Comparison of ENCODE assay signal across 1 fruit fly cellular context in genomic region chr2L:9607997-9608563, dm6.
TF ChIP-seq lines count a peak whose summit lies in the region.

Gene gcm2, plus strand, starts transcription at chr2L:9608562.

TF ChIP-seq in whole organism, embryonic, 481 proteins besides CTCF, POLR2A, EP300 and RAD21 (continued from another document):
- no peak for TF ChIP-seq Bgb (GFP tag; IDR thresholded peaks at IDR 0.05; lab: Robert Waterston, UW; ENCODE audit: partially characterized antibody)
- TF ChIP-seq sd (tag; optimal IDR thresholded peaks at IDR 0.05; lab: Kevin White, UChicago): peak; percentile 41
- peak; percentile 60 for TF ChIP-seq cg (GFP tag; optimal IDR thresholded peaks at IDR 0.05; lab: Kevin White, UChicago)
- peak; percentile 47 for TF ChIP-seq Jarid2 (GFP tag; optimal IDR thresholded peaks at IDR 0.05; lab: Kevin White, UChicago)
- TF ChIP-seq CG12769 (tag; optimal IDR thresholded peaks at IDR 0.05; lab: Kevin White, UChicago): no peak
- TF ChIP-seq crol (GFP tag; IDR thresholded peaks at IDR 0.05; lab: Robert Waterston, UW): peak; percentile 12; the same call in 1 of the 2 replicates
- no peak for TF ChIP-seq ftz-f1 (GFP tag; optimal IDR thresholded peaks at IDR 0.05; lab: Kevin White, UChicago)
- TF ChIP-seq Ets97D (GFP tag; optimal IDR thresholded peaks at IDR 0.05; lab: Kevin White, UChicago): no peak
- no peak for TF ChIP-seq mam (GFP tag; optimal IDR thresholded peaks at IDR 0.05; lab: Kevin White, UChicago)
- no peak for TF ChIP-seq CG2712 (tag; optimal IDR thresholded peaks at IDR 0.05; lab: Kevin White, UChicago)
- peak; percentile 47 to 82 for TF ChIP-seq Trl (optimal IDR thresholded peaks at IDR 0.05; lab: Kevin White, UChicago)
- no peak for TF ChIP-seq Trl (GFP tag; optimal IDR thresholded peaks at IDR 0.05; lab: Kevin White, UChicago)
- TF ChIP-seq eve (GFP tag; optimal IDR thresholded peaks at IDR 0.05; lab: Kevin White, UChicago): no peak
- TF ChIP-seq twi (tag; optimal IDR thresholded peaks at IDR 0.05; lab: Kevin White, UChicago): no peak
- TF ChIP-seq CG4328 (GFP tag; optimal IDR thresholded peaks at IDR 0.05; lab: Kevin White, UChicago): no peak
- TF ChIP-seq jing (GFP tag; optimal IDR thresholded peaks at IDR 0.05; lab: Kevin White, UChicago): no peak
- TF ChIP-seq zfh2 (GFP tag; optimal IDR thresholded peaks at IDR 0.05; lab: Kevin White, UChicago): no peak
- TF ChIP-seq ERR (GFP tag; optimal IDR thresholded peaks at IDR 0.05; lab: Kevin White, UChicago): no peak
- TF ChIP-seq Nf-YC (tag; optimal IDR thresholded peaks at IDR 0.05; lab: Kevin White, UChicago): peak; percentile 95
- 0 out of 2 replicates have a peak, but pooled peaks have one; percentile 15 for TF ChIP-seq CG16779 (GFP tag; IDR thresholded peaks at IDR 0.05; lab: Robert Waterston, UW)
- no peak for TF ChIP-seq CG2889 (GFP tag; IDR thresholded peaks at IDR 0.05; lab: Robert Waterston, UW)
- no peak for TF ChIP-seq fd96Cb (tag; optimal IDR thresholded peaks at IDR 0.05; lab: Kevin White, UChicago)
- TF ChIP-seq CG7963 (GFP tag; IDR thresholded peaks at IDR 0.05; lab: Robert Waterston, UW; ENCODE audit: partially characterized antibody): no peak
- TF ChIP-seq grn (GFP tag; optimal IDR thresholded peaks at IDR 0.05; lab: Kevin White, UChicago): peak; percentile 20
- TF ChIP-seq Atf-2 (GFP tag; optimal IDR thresholded peaks at IDR 0.05; lab: Kevin White, UChicago): no peak
- TF ChIP-seq Deaf1 (tag; optimal IDR thresholded peaks at IDR 0.05; lab: Kevin White, UChicago): peak; percentile 49
- TF ChIP-seq Ada2b (GFP tag; IDR thresholded peaks at IDR 0.05; lab: Robert Waterston, UW): no peak
- TF ChIP-seq CG9609 (GFP tag; optimal IDR thresholded peaks at IDR 0.05; lab: Kevin White, UChicago): no peak
- TF ChIP-seq CG10274 (GFP tag; optimal IDR thresholded peaks at IDR 0.05; lab: Kevin White, UChicago): no peak
- TF ChIP-seq D19A (tag; optimal IDR thresholded peaks at IDR 0.05; lab: Kevin White, UChicago): no peak
- TF ChIP-seq GATAe (GFP tag; conservative IDR thresholded peaks at IDR 0.05; lab: Robert Waterston, UW): no peak
- no peak for TF ChIP-seq CG16815 (GFP tag; optimal IDR thresholded peaks at IDR 0.05; lab: Kevin White, UChicago)
